Worm (Caenorhabditis elegans): ENCODE measurements around the gene ubh-2.

- TF ChIP-seq R02D3.7 (tag; optimal IDR thresholded peaks at IDR 0.05) (no peak), vab-7 (GFP tag; IDR thresholded peaks at IDR 0.05) (no peak), pha-4 (GFP tag; IDR thresholded peaks at IDR 0.05) (no peak), pha-4 (tag; optimal IDR thresholded peaks at IDR 0.05) (no peak), fos-1 (tag; optimal IDR thresholded peaks at IDR 0.05) (no peak), aha-1 (tag) (no peak), F10B5.3 (tag; optimal IDR thresholded peaks at IDR 0.05) (no peak), Y5F2A.4 (GFP tag; optimal IDR thresholded peaks at IDR 0.05) (no peak), zag-1 (tag; optimal IDR thresholded peaks at IDR 0.05) (no peak), nhr-28 (tag; optimal IDR thresholded peaks at IDR 0.05) (no peak), ceh-20 (GFP tag; IDR thresholded peaks at IDR 0.05) (no peak)
These were observed 23.4 kb upstream of the ubh-2 start, which contains the start of gene hpo-26 for ce11 chrV:6533030-6533429.
